Fruit fly (Drosophila melanogaster): ENCODE measurements around the gene Vha16-5.

dm6 chr2L:10752668-10753067 is 15.8 kb upstream of the Vha16-5 start:
- TF ChIP-seq Eip75B (GFP tag; optimal IDR thresholded peaks at IDR 0.05) (no peak), CG8319 (GFP tag; optimal IDR thresholded peaks at IDR 0.05) (no peak), CG11294 (GFP tag; IDR thresholded peaks at IDR 0.05) (no peak), CG32006 (GFP tag; optimal IDR thresholded peaks at IDR 0.05) (peak; percentile 10), Hr39 (GFP tag; optimal IDR thresholded peaks at IDR 0.05) (no peak), Blimp-1 (GFP tag; optimal IDR thresholded peaks at IDR 0.05) (no peak), Eip78C (GFP tag) (peak; percentile 33), CG34406 (GFP tag; optimal IDR thresholded peaks at IDR 0.05) (no peak), Hr38 (GFP tag; optimal IDR thresholded peaks at IDR 0.05) (no peak), Met (GFP tag; optimal IDR thresholded peaks at IDR 0.05) (no peak), dac (GFP tag; optimal IDR thresholded peaks at IDR 0.05) (no peak), CG6163 (GFP tag; IDR thresholded peaks at IDR 0.05) (no peak), CG6276 (GFP tag; optimal IDR thresholded peaks at IDR 0.05) (peak; percentile 21)
